Worm (Caenorhabditis elegans) whole organism, L4/young adult: ENCODE results near the gene attf-3.

ENCODE experiments used
- dao-5 ChIP-seq: sonication (generic microtip); optimal IDR thresholded peaks from 2 replicates; lab custom pipeline; 2016; ENCODE audit warnings: missing genotype, missing genetic modification characterization, moderate library complexity, missing compliant biosample characterization
- him-1 ChIP-seq: sonication (generic microtip); optimal IDR thresholded peaks from 2 replicates; lab custom pipeline; 2016; ENCODE audit warnings: missing genotype, missing genetic modification reagents, missing genetic modification characterization, missing compliant biosample characterization

DNA sequence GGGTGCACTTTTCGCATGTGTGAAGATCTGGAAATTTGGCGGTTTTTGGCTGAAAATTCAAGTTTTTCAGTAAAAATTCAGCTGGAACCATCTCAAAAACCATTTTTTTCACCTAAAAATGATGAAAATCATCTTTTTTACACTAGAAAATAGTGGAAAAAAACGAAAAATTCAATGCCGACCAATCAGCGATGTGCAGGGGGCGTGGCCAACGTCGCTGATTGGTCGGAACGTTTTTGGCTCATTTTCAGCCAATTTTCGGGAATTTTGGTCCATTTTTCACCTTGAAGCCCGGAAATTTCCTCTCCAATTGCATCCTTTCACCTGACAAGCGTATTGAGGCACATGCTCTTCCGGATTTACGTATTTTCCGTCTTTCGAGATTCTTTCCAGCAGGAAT, 1.8 kb downstream of the attf-3 start:
- TF ChIP-seq him-1 (tag; lab: Kevin White, UChicago), result no peak
- TF ChIP-seq dao-5 (tag; lab: Kevin White, UChicago), result no peak
